Worm (Caenorhabditis elegans) whole organism, young adult: ENCODE data around the gene col-33.

Source experiments
- B0019.2 ChIP-seq: fragments of 200-800 bp; sonication (Bioruptor generic); conservative IDR thresholded peaks from 2 replicates; pipeline ENCODE4 v1.3.6; 2022; ENCODE audit warnings: missing genetic modification reagents, missing genetic modification characterization, missing compliant biosample characterization
- B0336.3 ChIP-seq: fragments of 200-800 bp; sonication (Bioruptor generic); IDR thresholded peaks from 2 replicates; pipeline ENCODE4 v1.3.6; 2022; ENCODE audit warnings: missing genetic modification characterization, missing compliant biosample characterization
- C06A6.2 ChIP-seq: fragments of 200-800 bp; sonication (Bioruptor generic); conservative IDR thresholded peaks from 2 replicates; pipeline ENCODE4 v1.3.6; 2022; ENCODE audit warnings: missing genetic modification characterization, missing compliant biosample characterization
- F33H1.4 ChIP-seq: fragments of 200-800 bp; sonication (Bioruptor generic); IDR thresholded peaks from 2 replicates; pipeline ENCODE4 v1.3.6; 2022; ENCODE audit warnings: missing genetic modification reagents, missing genetic modification characterization, missing compliant biosample characterization
- F49E8.2 ChIP-seq: sonication (generic microtip); optimal IDR thresholded peaks from 3 replicates; lab custom pipeline; 2017; ENCODE audit warnings: missing genetic modification characterization, mild to moderate bottlenecking, missing compliant biosample characterization, antibody characterized with exemption, moderate library complexity; ENCODE audit not compliant: insufficient read depth
- F52B5.7 ChIP-seq: sonication (generic microtip); optimal IDR thresholded peaks from 2 replicates; lab custom pipeline; 2016; ENCODE audit warnings: mild to moderate bottlenecking, missing genetic modification characterization, missing compliant biosample characterization
- F57C9.4 ChIP-seq: sonication (generic microtip); optimal IDR thresholded peaks from 2 replicates; lab custom pipeline; 2017; ENCODE audit warnings: mild to moderate bottlenecking, missing genetic modification characterization, missing compliant biosample characterization
- Y53G8AR.9 ChIP-seq: fragments of 200-800 bp; sonication (Bioruptor generic); conservative IDR thresholded peaks from 2 replicates; pipeline ENCODE4 v1.3.6; 2022; ENCODE audit warnings: missing genetic modification reagents, missing genetic modification characterization, missing compliant biosample characterization
- Y67H2A.10 ChIP-seq: fragments of 200-800 bp; sonication (Bioruptor generic); conservative IDR thresholded peaks from 2 replicates; pipeline ENCODE4 v1.3.6; 2022; ENCODE audit warnings: missing genetic modification reagents, missing genetic modification characterization, missing compliant biosample characterization
- ZK185.1 ChIP-seq: sonication (generic microtip); optimal IDR thresholded peaks from 2 replicates; lab custom pipeline; 2016; ENCODE audit warnings: mild to moderate bottlenecking, missing genetic modification characterization, missing compliant biosample characterization; ENCODE audit not compliant: poor library complexity, severe bottlenecking
- akir-1 ChIP-seq: fragments of 200-800 bp; sonication (Bioruptor generic); optimal IDR thresholded peaks from 2 replicates; lab custom pipeline; 2018; ENCODE audit warnings: mild to moderate bottlenecking, missing genetic modification characterization, moderate library complexity, missing compliant biosample characterization
- attf-6 ChIP-seq: fragments of 200-800 bp; sonication (Bioruptor generic); IDR thresholded peaks from 2 replicates; pipeline ENCODE4 v1.3.6; 2022; ENCODE audit warnings: missing genetic modification reagents, missing genetic modification characterization, missing compliant biosample characterization
- cebp-1 ChIP-seq, 2 experiments: fragments of 200-800 bp in 1 of 2; sonication (Bioruptor generic) in 1 of 2; sonication (generic microtip) in 1 of 2; IDR thresholded peaks in 1 of 2; optimal IDR thresholded peaks in 1 of 2; 2 replicates each; pipeline versions ENCODE4 v1.3.6 to Lab custom; 2017 to 2022; ENCODE audit warnings: missing compliant biosample characterization in 2 of 2, missing genetic modification characterization in 2 of 2, mild to moderate bottlenecking in 1 of 2, missing genetic modification reagents in 1 of 2, moderate library complexity in 1 of 2
- ceh-79 ChIP-seq: sonication (generic microtip); optimal IDR thresholded peaks from 2 replicates; lab custom pipeline; 2017; ENCODE audit warnings: mild to moderate bottlenecking, missing genetic modification characterization, missing compliant biosample characterization
- dox-1 ChIP-seq: fragments of 200-800 bp; sonication (Bioruptor generic); IDR thresholded peaks from 2 replicates; pipeline ENCODE4 v1.3.6; 2022; ENCODE audit warnings: missing genetic modification reagents, missing genetic modification characterization, missing compliant biosample characterization
- dpff-1 ChIP-seq: sonication (generic microtip); optimal IDR thresholded peaks from 2 replicates; lab custom pipeline; 2017; ENCODE audit warnings: mild to moderate bottlenecking, missing genetic modification characterization, missing compliant biosample characterization
- dpl-1 ChIP-seq: fragments of 150-350 bp; optimal IDR thresholded peaks from 2 replicates; lab custom pipeline; 2014; ENCODE audit warnings: missing biosample characterization, missing genetic modification reagents, missing genetic modification characterization
- efl-1 ChIP-seq: fragments of 150-350 bp; optimal IDR thresholded peaks from 2 replicates; lab custom pipeline; 2014; ENCODE audit warnings: missing biosample characterization, missing genetic modification reagents, missing genetic modification characterization
- egl-18 ChIP-seq: fragments of 200-800 bp; sonication (Bioruptor generic); IDR thresholded peaks from 2 replicates; pipeline ENCODE4 v1.3.6; 2022; ENCODE audit warnings: missing genetic modification reagents, missing genetic modification characterization, missing compliant biosample characterization
- hmg-1.2 ChIP-seq: fragments of 200-800 bp; sonication (Bioruptor generic); IDR thresholded peaks from 2 replicates; pipeline ENCODE4 v1.3.6; 2022; ENCODE audit warnings: missing genetic modification reagents, missing genetic modification characterization, missing compliant biosample characterization
- hmg-20 ChIP-seq: fragments of 200-800 bp; sonication (Bioruptor generic); IDR thresholded peaks from 2 replicates; pipeline ENCODE4 v1.3.6; 2022; ENCODE audit warnings: missing genetic modification reagents, missing genetic modification characterization, missing compliant biosample characterization
- hrde-1 ChIP-seq: sonication (generic microtip); optimal IDR thresholded peaks from 2 replicates; lab custom pipeline; 2016; ENCODE audit warnings: missing genetic modification characterization, mild to moderate bottlenecking, missing compliant biosample characterization, moderate library complexity, missing genotype, missing genetic modification reagents, borderline replicate concordance
- lag-1 ChIP-seq: fragments of 200-800 bp; sonication (Bioruptor generic); IDR thresholded peaks from 2 replicates; pipeline ENCODE4 v1.3.6; 2022; ENCODE audit warnings: missing genetic modification reagents, missing genetic modification characterization, missing compliant biosample characterization
- let-607 ChIP-seq, 2 experiments: fragments of 200-800 bp in 1 of 2; sonication (Bioruptor generic) in 1 of 2; sonication (generic microtip) in 1 of 2; optimal IDR thresholded peaks; 2 replicates each; lab custom pipeline; 2016 to 2018; ENCODE audit warnings: mild to moderate bottlenecking in 2 of 2, missing compliant biosample characterization in 2 of 2, missing genetic modification characterization in 2 of 2, moderate library complexity in 2 of 2, missing genotype in 1 of 2
- lin-35 ChIP-seq, 3 experiments: fragments of 150-350 bp in 2 of 3; sonication (generic microtip) in 1 of 3; optimal IDR thresholded peaks; 2 replicates each; lab custom pipeline; 2014 to 2018; ENCODE audit warnings: missing biosample characterization in 3 of 3, missing genetic modification characterization in 3 of 3, missing genetic modification reagents in 3 of 3
- lin-54 ChIP-seq: fragments of 200-800 bp; sonication (Bioruptor generic); optimal IDR thresholded peaks from 2 replicates; lab custom pipeline; 2018; ENCODE audit warnings: mild to moderate bottlenecking, missing genetic modification characterization, missing compliant biosample characterization
- lsl-1 ChIP-seq: fragments of 200-800 bp; sonication (Bioruptor generic); optimal IDR thresholded peaks from 2 replicates; lab custom pipeline; 2018; ENCODE audit warnings: mild to moderate bottlenecking, missing genetic modification characterization, moderate library complexity, missing compliant biosample characterization
- nfya-2 ChIP-seq: fragments of 200-800 bp; sonication (Bioruptor generic); IDR thresholded peaks from 2 replicates; pipeline ENCODE4 v1.3.6; 2022; ENCODE audit warnings: missing genetic modification reagents, missing genetic modification characterization, missing compliant biosample characterization
- nhr-179 ChIP-seq: sonication (generic microtip); optimal IDR thresholded peaks from 2 replicates; lab custom pipeline; 2016; ENCODE audit warnings: mild to moderate bottlenecking, missing genetic modification characterization, missing compliant biosample characterization
- rec-8 ChIP-seq, 2 experiments: sonication (generic microtip); optimal IDR thresholded peaks; 2 replicates each; lab custom pipeline; 2016; ENCODE audit warnings: mild to moderate bottlenecking in 2 of 2, missing genetic modification characterization in 2 of 2, missing genetic modification reagents in 2 of 2, missing genotype in 2 of 2, missing biosample characterization in 1 of 2, missing compliant biosample characterization in 1 of 2, moderate library complexity in 1 of 2
- sdz-38 ChIP-seq: sonication (generic microtip); optimal IDR thresholded peaks from 2 replicates; lab custom pipeline; 2016; ENCODE audit warnings: missing genotype, missing genetic modification characterization, missing compliant biosample characterization
- snpc-3.4 ChIP-seq: sonication (generic microtip); optimal IDR thresholded peaks from 2 replicates; lab custom pipeline; 2017; ENCODE audit warnings: missing genetic modification characterization, mild to moderate bottlenecking, missing compliant biosample characterization, antibody characterized with exemption, moderate library complexity, missing genotype, missing genetic modification reagents
- snpc-4 ChIP-seq, 5 experiments: fragments of 150-350 bp in 1 of 5; sonication (generic microtip) in 4 of 5; optimal IDR thresholded peaks; 2 replicates each; lab custom pipeline; 2014 to 2018; ENCODE audit warnings: missing genetic modification characterization in 5 of 5, missing biosample characterization in 3 of 5, antibody characterized with exemption in 2 of 5, mild to moderate bottlenecking in 2 of 5, missing compliant biosample characterization in 2 of 5, missing genotype in 2 of 5, moderate library complexity in 2 of 5, missing genetic modification reagents in 1 of 5
- unc-130 ChIP-seq: sonication (generic microtip); optimal IDR thresholded peaks from 2 replicates; lab custom pipeline; 2016; ENCODE audit warnings: missing genetic modification reagents, missing genetic modification characterization, missing compliant biosample characterization
- zim-3 ChIP-seq: sonication (generic microtip); optimal IDR thresholded peaks from 2 replicates; lab custom pipeline; 2017; ENCODE audit warnings: mild to moderate bottlenecking, missing genetic modification characterization, moderate library complexity, missing compliant biosample characterization
- ztf-28 ChIP-seq: fragments of 200-800 bp; sonication (Bioruptor generic); IDR thresholded peaks from 2 replicates; pipeline ENCODE4 v1.3.6; 2022; ENCODE audit warnings: missing genetic modification reagents, missing genetic modification characterization, missing compliant biosample characterization
- ztf-6 ChIP-seq: fragments of 200-800 bp; sonication (Bioruptor generic); IDR thresholded peaks from 2 replicates; pipeline ENCODE4 v1.3.6; 2022; ENCODE audit warnings: missing genetic modification reagents, missing genetic modification characterization, missing compliant biosample characterization

The col-33 gene

DNA sequence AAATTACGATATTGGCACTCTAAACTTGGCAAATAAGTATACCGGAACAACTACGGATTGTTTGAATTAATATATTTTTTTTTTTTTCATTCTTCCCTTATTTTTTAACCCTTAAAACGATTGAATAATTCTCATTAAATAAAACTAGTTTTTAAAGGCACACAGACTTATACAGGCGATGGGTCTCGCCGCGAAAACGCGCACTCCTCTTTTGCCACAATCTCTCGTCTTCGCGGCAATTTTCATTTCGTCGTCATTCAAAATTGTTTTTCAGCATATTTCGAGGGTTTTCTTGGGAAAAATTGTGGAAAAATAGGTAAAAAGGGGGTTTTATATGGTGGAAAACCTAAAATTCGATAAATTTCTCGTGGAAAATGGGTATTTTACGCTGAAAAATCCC, 15.8 kb upstream of the col-33 start (continued):
- no peak for TF ChIP-seq ztf-28 (GFP tag; lab: Robert Waterston, UW)
- TF ChIP-seq akir-1 (GFP tag; lab: Kevin White, UChicago): no peak
- no peak for TF ChIP-seq snpc-4 (GFP tag; optimal IDR thresholded peaks at IDR 0.05; lab: Kevin White, UChicago)
- TF ChIP-seq snpc-4 (tag; optimal IDR thresholded peaks at IDR 0.05; lab: Kevin White, UChicago): peak in 1 of 4 experiments; percentile 48
- no peak for TF ChIP-seq lag-1
- TF ChIP-seq Y67H2A.10: no peak
- TF ChIP-seq nfya-2 (GFP tag; lab: Robert Waterston, UW): no peak
- no peak for TF ChIP-seq F57C9.4 (tag; lab: Kevin White, UChicago)
- TF ChIP-seq ZK185.1: no peak
- no peak for TF ChIP-seq dpff-1 (tag; lab: Kevin White, UChicago)
- no peak for TF ChIP-seq hrde-1
- TF ChIP-seq unc-130 (GFP tag; lab: Kevin White, UChicago): no peak
- TF ChIP-seq B0019.2 (GFP tag; lab: Robert Waterston, UW): no peak
- no peak for TF ChIP-seq ztf-6 (GFP tag; lab: Robert Waterston, UW)
- no peak for TF ChIP-seq rec-8 (tag; optimal IDR thresholded peaks at IDR 0.05; lab: Kevin White, UChicago)
- TF ChIP-seq F49E8.2 (tag; lab: Kevin White, UChicago): no peak
- TF ChIP-seq dox-1 (GFP tag; lab: Robert Waterston, UW): peak; percentile 76
- TF ChIP-seq lin-35 (GFP tag; optimal IDR thresholded peaks at IDR 0.05; lab: Kevin White, UChicago): peak in 1 of 3 experiments; percentile 60
- peak; percentile 32 for TF ChIP-seq dpl-1 (GFP tag; lab: Kevin White, UChicago)
- TF ChIP-seq sdz-38 (tag; lab: Kevin White, UChicago): no peak
- TF ChIP-seq hmg-20 (GFP tag; lab: Robert Waterston, UW): no peak
- TF ChIP-seq C06A6.2 (GFP tag; lab: Robert Waterston, UW): no peak
- TF ChIP-seq snpc-3.4 (tag; lab: Kevin White, UChicago): no peak
- TF ChIP-seq hmg-1.2 (GFP tag; lab: Robert Waterston, UW): peak; percentile 92
- no peak for TF ChIP-seq B0336.3
- no peak for TF ChIP-seq egl-18 (GFP tag; lab: Robert Waterston, UW)
- peak; percentile 71 for TF ChIP-seq efl-1
- no peak for TF ChIP-seq attf-6
- no peak for TF ChIP-seq F52B5.7 (tag; lab: Kevin White, UChicago)
- TF ChIP-seq zim-3 (tag; lab: Kevin White, UChicago): no peak
- peak; percentile 90 for TF ChIP-seq F33H1.4 (GFP tag; lab: Robert Waterston, UW)
- no peak for TF ChIP-seq nhr-179 (tag; lab: Kevin White, UChicago)
- TF ChIP-seq lin-54: peak; percentile 38
- no peak for TF ChIP-seq Y53G8AR.9 (GFP tag; lab: Robert Waterston, UW)
- no peak for TF ChIP-seq let-607 (tag; optimal IDR thresholded peaks at IDR 0.05; lab: Kevin White, UChicago)

ce11 chrIV:4247770-4248169, 15.3 kb upstream of the col-33 start, which contains the start of gene ama-1:
TSS of gene ama-1 (plus strand) at chrIV:4248070.
- TF ChIP-seq ceh-79 (tag; lab: Kevin White, UChicago) (no peak), lsl-1 (GFP tag; lab: Kevin White, UChicago) (peak; percentile 2), cebp-1 (GFP tag; IDR thresholded peaks at IDR 0.05; lab: Robert Waterston, UW) (no peak), cebp-1 (tag; optimal IDR thresholded peaks at IDR 0.05; lab: Kevin White, UChicago) (peak; percentile 72)
